Fruit fly (Drosophila melanogaster): ENCODE results near the gene loco.
A peak's percentile ranks its signal among the peaks of the same experiment; 100 is the strongest.

loco gene

DNA sequence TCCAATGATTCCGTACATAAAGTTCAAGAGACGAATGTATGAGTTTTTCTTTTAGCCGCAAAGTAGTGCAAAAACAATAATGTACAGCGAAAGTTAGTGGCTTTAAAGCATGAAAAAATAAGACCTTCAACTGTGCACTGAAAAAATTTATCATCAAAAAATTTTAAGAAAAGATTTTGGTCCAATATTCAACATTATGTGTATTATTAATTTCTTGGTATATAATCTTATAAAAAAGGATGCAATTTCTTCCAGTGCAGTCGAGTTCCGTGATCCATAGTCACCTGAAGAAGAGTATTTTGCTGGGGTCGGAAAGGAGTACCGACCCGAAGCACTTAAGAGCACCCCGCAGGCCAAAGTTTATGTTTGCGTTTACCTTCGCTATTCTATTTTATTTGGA is 29.4 kb upstream of the loco start (continued):
- no peak for TF ChIP-seq Lim3 (GFP tag; IDR thresholded peaks at IDR 0.05)
- no peak for TF ChIP-seq CG14860 (GFP tag; IDR thresholded peaks at IDR 0.05; ENCODE audit: partially characterized antibody)
- peak; percentile 31; the same call in 1 of the 2 replicates for TF ChIP-seq stc (GFP tag; IDR thresholded peaks at IDR 0.05)
- TF ChIP-seq schlank (tag; optimal IDR thresholded peaks at IDR 0.05), result no peak
- TF ChIP-seq CG2889 (GFP tag; IDR thresholded peaks at IDR 0.05), result 0 out of 3 replicates have a peak, but pooled peaks have one; percentile 29
- no peak for TF ChIP-seq CG14965 (GFP tag; optimal IDR thresholded peaks at IDR 0.05; ENCODE audit: borderline replicate concordance)
- TF ChIP-seq Kr (GFP tag; optimal IDR thresholded peaks at IDR 0.05), result no peak
- peak; percentile 20 for TF ChIP-seq CG17385 (GFP tag; optimal IDR thresholded peaks at IDR 0.05)
- TF ChIP-seq Doc2 (GFP tag; IDR thresholded peaks at IDR 0.05), result no peak
- TF ChIP-seq CG31441 (GFP tag; IDR thresholded peaks at IDR 0.05), result no peak
- peak; percentile 8 for TF ChIP-seq Fer3 (tag; optimal IDR thresholded peaks at IDR 0.05)
- TF ChIP-seq ap (GFP tag; IDR thresholded peaks at IDR 0.05), result peak; percentile 36; the same call in 1 of the 2 replicates
- TF ChIP-seq CG9727 (GFP tag; optimal IDR thresholded peaks at IDR 0.05), result peak; percentile 18
- no peak for TF ChIP-seq inv (GFP tag; IDR thresholded peaks at IDR 0.05; ENCODE audit: partially characterized antibody)
- no peak; the same call in 1 of the 2 replicates for TF ChIP-seq Nf-YA (GFP tag; IDR thresholded peaks at IDR 0.05)
- TF ChIP-seq pfk (GFP tag; optimal IDR thresholded peaks at IDR 0.05), result no peak
- TF ChIP-seq CG43689 (GFP tag; IDR thresholded peaks at IDR 0.05), result no peak
- no peak for TF ChIP-seq gro (GFP tag; optimal IDR thresholded peaks at IDR 0.05)
- peak; percentile 32 for TF ChIP-seq CG11504 (tag; optimal IDR thresholded peaks at IDR 0.05)
- peak; percentile 6; the same call in 1 of the 3 replicates for TF ChIP-seq ase (GFP tag; IDR thresholded peaks at IDR 0.05)
- TF ChIP-seq CG11456 (GFP tag; IDR thresholded peaks at IDR 0.05), result no peak
- TF ChIP-seq cas (GFP tag; IDR thresholded peaks at IDR 0.05), result no peak
- no peak for TF ChIP-seq bowl (GFP tag; IDR thresholded peaks at IDR 0.05)
- TF ChIP-seq Drgx (GFP tag; IDR thresholded peaks at IDR 0.05), result peak; percentile 57
- no peak for TF ChIP-seq Mes4 (GFP tag; optimal IDR thresholded peaks at IDR 0.05)
- peak in 1 of 2 experiments; percentile 48 for TF ChIP-seq Hr51 (GFP tag; optimal IDR thresholded peaks at IDR 0.05)
- TF ChIP-seq grau (tag; optimal IDR thresholded peaks at IDR 0.05), result peak; percentile 32
- TF ChIP-seq vvl (GFP tag; IDR thresholded peaks at IDR 0.05), result peak; percentile 28; the same call in 1 of the 2 replicates
- TF ChIP-seq CG4730 (GFP tag; IDR thresholded peaks at IDR 0.05), result no peak
- TF ChIP-seq CG6813 (GFP tag; optimal IDR thresholded peaks at IDR 0.05), result no peak
- peak; percentile 31 for TF ChIP-seq Hr3 (GFP tag; optimal IDR thresholded peaks at IDR 0.05)
- TF ChIP-seq Elba2 (GFP tag; optimal IDR thresholded peaks at IDR 0.05), result no peak
- no peak for TF ChIP-seq disco-r (GFP tag; optimal IDR thresholded peaks at IDR 0.05)
- TF ChIP-seq Xbp1 (GFP tag; optimal IDR thresholded peaks at IDR 0.05), result peak; percentile 37
- no peak for TF ChIP-seq TFAM (GFP tag; optimal IDR thresholded peaks at IDR 0.05)
- peak; percentile 47 for TF ChIP-seq sens (GFP tag)
- TF ChIP-seq Xrp1 (GFP tag; IDR thresholded peaks at IDR 0.05), result peak; percentile 18; the same call in 1 of the 2 replicates
- TF ChIP-seq so (GFP tag; IDR thresholded peaks at IDR 0.05), result no peak
- TF ChIP-seq E2f1 (GFP tag; IDR thresholded peaks at IDR 0.05), result 0 out of 2 replicates have a peak, but pooled peaks have one; percentile 22
- no peak for TF ChIP-seq caup (GFP tag; optimal IDR thresholded peaks at IDR 0.05; ENCODE audit: severe bottlenecking)
- no peak for TF ChIP-seq sug (tag; optimal IDR thresholded peaks at IDR 0.05)
- 0 out of 2 replicates have a peak, but pooled peaks have one; percentile 8 for TF ChIP-seq Rfx (GFP tag; IDR thresholded peaks at IDR 0.05)
- TF ChIP-seq Adf1 (GFP tag; IDR thresholded peaks at IDR 0.05), result 0 out of 2 replicates have a peak, but pooled peaks have one; percentile 13
- TF ChIP-seq crp (GFP tag; optimal IDR thresholded peaks at IDR 0.05), result no peak
- TF ChIP-seq cad (GFP tag; optimal IDR thresholded peaks at IDR 0.05), result no peak
- TF ChIP-seq CG7839 (tag; optimal IDR thresholded peaks at IDR 0.05), result peak; percentile 15
- no peak for TF ChIP-seq CG4282 (GFP tag; optimal IDR thresholded peaks at IDR 0.05)
- no peak for TF ChIP-seq toy (GFP tag; IDR thresholded peaks at IDR 0.05)
- TF ChIP-seq bigmax (GFP tag; optimal IDR thresholded peaks at IDR 0.05), result no peak
- TF ChIP-seq CG17802 (tag; optimal IDR thresholded peaks at IDR 0.05), result no peak
- no peak for TF ChIP-seq nom (GFP tag; optimal IDR thresholded peaks at IDR 0.05)
